Worm (Caenorhabditis elegans): ENCODE data around the gene F47B7.5.

The F47B7.5 gene

DNA sequence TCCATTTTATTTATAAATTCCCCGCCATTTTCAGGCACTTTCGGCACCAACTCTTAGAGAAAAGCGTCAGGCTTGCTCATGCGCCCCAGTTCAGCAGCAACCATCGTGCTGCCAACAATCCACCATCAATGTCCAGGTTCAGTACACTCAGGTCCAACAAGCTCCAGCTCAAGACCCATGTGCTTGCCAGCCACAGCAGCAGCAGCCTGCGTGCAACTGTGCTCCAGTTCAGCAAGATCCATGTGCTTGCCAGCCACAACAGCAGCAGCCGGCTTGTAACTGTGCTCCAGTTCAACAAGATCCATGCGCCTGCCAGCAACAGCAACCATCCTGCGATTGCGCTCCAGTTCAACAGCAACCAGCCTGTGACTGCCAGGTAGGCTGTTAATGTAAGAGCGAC is 29.7 kb upstream of the F47B7.5 start:
- TF ChIP-seq ceh-19 (GFP tag; optimal IDR thresholded peaks at IDR 0.05) (no peak), ets-4 (tag; optimal IDR thresholded peaks at IDR 0.05) (no peak), lin-11 (tag; optimal IDR thresholded peaks at IDR 0.05) (no peak), nfya-1 (tag; optimal IDR thresholded peaks at IDR 0.05) (no peak), ttx-3 (tag; optimal IDR thresholded peaks at IDR 0.05) (no peak), unc-3 (GFP tag; conservative IDR thresholded peaks at IDR 0.05) (no peak), unc-3 (tag; optimal IDR thresholded peaks at IDR 0.05) (no peak), odd-2 (tag; optimal IDR thresholded peaks at IDR 0.05) (no peak), ztf-16 (tag; optimal IDR thresholded peaks at IDR 0.05) (no peak), syd-9 (tag; optimal IDR thresholded peaks at IDR 0.05) (no peak), pat-9 (tag; optimal IDR thresholded peaks at IDR 0.05) (no peak), dve-1 (tag; optimal IDR thresholded peaks at IDR 0.05) (no peak), elt-4 (tag; optimal IDR thresholded peaks at IDR 0.05) (no peak), pqm-1 (tag; optimal IDR thresholded peaks at IDR 0.05) (no peak), ceh-22 (tag; optimal IDR thresholded peaks at IDR 0.05) (no peak), ceh-45 (GFP tag; IDR thresholded peaks at IDR 0.05) (no peak), hlh-13 (GFP tag; optimal IDR thresholded peaks at IDR 0.05) (no peak), ceh-30 (tag; optimal IDR thresholded peaks at IDR 0.05) (no peak), unc-55 (GFP tag; optimal IDR thresholded peaks at IDR 0.05) (no peak), sox-2 (GFP tag; IDR thresholded peaks at IDR 0.05) (no peak), ceh-48 (tag; optimal IDR thresholded peaks at IDR 0.05) (no peak)

DNA sequence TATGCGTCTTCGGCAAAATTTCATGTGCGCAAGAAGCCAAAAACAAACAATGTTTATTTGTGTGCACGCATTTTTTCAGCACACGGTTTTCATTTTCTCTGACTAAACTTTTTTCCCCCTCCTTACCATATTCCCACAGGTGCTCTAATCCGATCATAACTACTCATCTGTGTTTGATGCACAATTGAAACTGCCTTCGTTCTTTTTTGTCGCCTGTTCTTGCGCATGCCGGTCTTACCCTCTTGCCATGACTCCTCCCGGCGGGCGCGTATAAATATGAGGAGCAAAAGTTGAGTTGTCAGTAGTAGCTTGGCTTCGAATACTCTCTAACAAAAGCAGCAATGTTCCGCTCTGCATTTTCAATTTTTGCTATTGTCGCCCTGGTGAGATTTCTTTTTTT is 29.3 kb upstream of the F47B7.5 start, which contains the start of gene abu-10:
Gene abu-10, plus strand, starts transcription at position 301 of the 400 bp plus-strand sequence.
- no peak for TF ChIP-seq lin-11 (tag; optimal IDR thresholded peaks at IDR 0.05)
- no peak for TF ChIP-seq unc-55 (GFP tag; optimal IDR thresholded peaks at IDR 0.05)

DNA sequence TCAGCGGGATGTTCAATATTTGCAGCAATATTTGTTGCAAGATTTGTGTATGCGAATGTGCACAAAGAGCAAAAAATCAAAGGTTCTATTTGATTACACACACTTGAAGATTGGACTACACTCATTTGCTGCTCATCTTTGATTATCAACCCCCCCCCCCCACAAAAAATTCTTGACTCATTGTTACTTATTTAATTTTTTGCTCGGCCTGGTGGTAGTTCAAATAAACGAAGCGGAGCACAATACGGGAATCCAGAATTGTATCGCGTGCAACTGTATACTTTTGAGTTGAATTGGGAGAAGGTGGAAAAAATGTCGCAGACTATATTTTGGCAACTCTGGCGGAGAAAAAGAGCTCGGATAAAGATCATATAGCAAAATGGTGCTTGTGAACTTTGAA is 27.0 kb upstream of the F47B7.5 start, which contains the start of gene F35A5.5:
Gene F35A5.5, minus strand, starts transcription at position 101 of the 400 bp plus-strand sequence.
- TF ChIP-seq pha-4 (tag; optimal IDR thresholded peaks at IDR 0.05) (no peak), ceh-45 (GFP tag; IDR thresholded peaks at IDR 0.05) (no peak), hlh-8 (tag; optimal IDR thresholded peaks at IDR 0.05) (no peak), pat-9 (tag; optimal IDR thresholded peaks at IDR 0.05) (no peak), ceh-2 (tag; optimal IDR thresholded peaks at IDR 0.05) (no peak), C38D4.7 (GFP tag; optimal IDR thresholded peaks at IDR 0.05) (no peak), zip-5 (tag; optimal IDR thresholded peaks at IDR 0.05) (no peak), tbx-2 (tag; optimal IDR thresholded peaks at IDR 0.05) (no peak), pax-1 (tag; optimal IDR thresholded peaks at IDR 0.05) (no peak), fax-1 (tag; optimal IDR thresholded peaks at IDR 0.05) (no peak), ceh-6 (GFP tag; optimal IDR thresholded peaks at IDR 0.05) (no peak), nhr-11 (tag; optimal IDR thresholded peaks at IDR 0.05) (no peak), ceh-30 (tag; optimal IDR thresholded peaks at IDR 0.05) (no peak), hlh-15 (tag; optimal IDR thresholded peaks at IDR 0.05) (no peak), K09A11.1 (tag; optimal IDR thresholded peaks at IDR 0.05; ENCODE audit: insufficient read depth) (no peak), T23F11.4 (GFP tag; optimal IDR thresholded peaks at IDR 0.05) (no peak), pag-3 (tag; optimal IDR thresholded peaks at IDR 0.05; ENCODE audit: borderline replicate concordance) (no peak)

DNA sequence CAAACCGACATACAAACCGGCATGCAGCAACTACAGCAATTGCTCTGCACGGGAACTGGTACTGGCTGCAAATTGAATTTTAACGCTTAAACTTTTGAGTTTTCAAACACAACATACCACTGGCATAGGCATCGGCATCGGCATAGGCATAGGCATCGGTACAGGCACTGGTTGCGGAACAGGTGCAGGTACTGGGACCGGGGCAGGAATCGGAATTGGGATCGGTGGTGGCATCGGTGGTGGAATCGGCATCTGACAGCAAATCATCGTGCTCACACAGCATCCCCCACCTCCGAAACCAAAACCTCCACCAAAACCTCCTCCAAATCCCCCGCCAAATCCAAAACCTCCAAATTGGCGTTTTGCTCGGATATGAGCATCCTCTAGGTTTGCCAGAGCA is 25.5 kb upstream of the F47B7.5 start:
- TF ChIP-seq ceh-18 (tag; optimal IDR thresholded peaks at IDR 0.05) (no peak), npax-4 (tag; optimal IDR thresholded peaks at IDR 0.05) (no peak), C08G9.2 (tag; optimal IDR thresholded peaks at IDR 0.05) (no peak), ets-4 (tag; optimal IDR thresholded peaks at IDR 0.05) (no peak), hlh-30 (tag; optimal IDR thresholded peaks at IDR 0.05; ENCODE audit: insufficient read depth) (no peak), T23F11.4 (GFP tag; optimal IDR thresholded peaks at IDR 0.05) (no peak), ceh-19 (GFP tag; optimal IDR thresholded peaks at IDR 0.05) (no peak), C38D4.7 (GFP tag; optimal IDR thresholded peaks at IDR 0.05) (no peak), ahr-1 (tag; optimal IDR thresholded peaks at IDR 0.05) (no peak), ceh-34 (tag; optimal IDR thresholded peaks at IDR 0.05) (no peak), nhr-232 (tag; optimal IDR thresholded peaks at IDR 0.05) (no peak), pqm-1 (tag; optimal IDR thresholded peaks at IDR 0.05) (no peak)

All from whole organism, late embryonic.